Worm (Caenorhabditis elegans): ENCODE results near the gene clec-65.

clec-65 gene

ce11 chrII:12878697-12879096 lies 22.4 kb upstream of the clec-65 start (continued):
- no peak for TF ChIP-seq grh-1 (GFP tag; IDR thresholded peaks at IDR 0.05)
- no peak for TF ChIP-seq fos-1 (tag; optimal IDR thresholded peaks at IDR 0.05)
- peak; percentile 14 for TF ChIP-seq irx-1 (tag; optimal IDR thresholded peaks at IDR 0.05)
- peak; percentile 18 for TF ChIP-seq blmp-1 (tag; optimal IDR thresholded peaks at IDR 0.05)
- TF ChIP-seq mdl-1 (tag; optimal IDR thresholded peaks at IDR 0.05): peak in 1 of 2 experiments; percentile 81
- peak; percentile 3 for TF ChIP-seq F16B12.6 (tag; optimal IDR thresholded peaks at IDR 0.05)
- TF ChIP-seq lin-35 (GFP tag; optimal IDR thresholded peaks at IDR 0.05): peak in 1 of 2 experiments; percentile 48
- TF ChIP-seq mep-1 (tag; optimal IDR thresholded peaks at IDR 0.05): peak; percentile 3

- TF ChIP-seq elt-2 (tag; optimal IDR thresholded peaks at IDR 0.05) (peak; percentile 73), unc-86 (tag; optimal IDR thresholded peaks at IDR 0.05) (no peak), nhr-19 (GFP tag; conservative IDR thresholded peaks at IDR 0.05) (0 out of 2 replicates have a peak, but pooled peaks have one; percentile 8), blmp-1 (tag; optimal IDR thresholded peaks at IDR 0.05) (peak; percentile 20), egl-13 (tag; optimal IDR thresholded peaks at IDR 0.05) (no peak), nhr-76 (tag; optimal IDR thresholded peaks at IDR 0.05) (no peak), zip-4 (GFP tag; optimal IDR thresholded peaks at IDR 0.05) (no peak), alr-1 (tag; optimal IDR thresholded peaks at IDR 0.05; ENCODE audit: borderline replicate concordance) (no peak), elt-3 (tag; optimal IDR thresholded peaks at IDR 0.05) (peak in 1 of 6 experiments; percentile 70)
These were observed 21.4 kb upstream of the clec-65 start for ce11 chrII:12879758-12880157.

- TF ChIP-seq lin-15B (tag; optimal IDR thresholded peaks at IDR 0.05) (no peak), swsn-7 (tag; optimal IDR thresholded peaks at IDR 0.05) (no peak), alr-1 (tag; optimal IDR thresholded peaks at IDR 0.05; ENCODE audit: borderline replicate concordance) (no peak), nhr-28 (tag; optimal IDR thresholded peaks at IDR 0.05) (no peak), nhr-20 (tag; optimal IDR thresholded peaks at IDR 0.05) (no peak), ets-5 (GFP tag; IDR thresholded peaks at IDR 0.05) (no peak), unc-30 (tag; optimal IDR thresholded peaks at IDR 0.05) (no peak), lin-13 (GFP tag; optimal IDR thresholded peaks at IDR 0.05) (no peak), ceh-82 (tag; optimal IDR thresholded peaks at IDR 0.05) (no peak)
These were observed 20.7 kb upstream of the clec-65 start, which contains the start of gene F35C5.1 for ce11 chrII:12880406-12880805. Gene F35C5.1 (plus strand): TSS chrII:12880804.

- no peak for TF ChIP-seq tlp-1 (tag; optimal IDR thresholded peaks at IDR 0.05)
- no peak for TF ChIP-seq C04F5.9 (tag; optimal IDR thresholded peaks at IDR 0.05)
- no peak for TF ChIP-seq nhr-85 (tag)
- TF ChIP-seq egl-13 (tag; optimal IDR thresholded peaks at IDR 0.05): no peak
These were observed 16.2 kb upstream of the clec-65 start, which contains the start of gene sra-14 for ce11 chrII:12884972-12885371. Gene sra-14 (plus strand): TSS chrII:12885272.

- TF ChIP-seq sox-4 (tag; optimal IDR thresholded peaks at IDR 0.05): no peak
- TF ChIP-seq nhr-19 (GFP tag; conservative IDR thresholded peaks at IDR 0.05): no peak
- TF ChIP-seq dsc-1 (tag; optimal IDR thresholded peaks at IDR 0.05): no peak
- no peak for TF ChIP-seq ets-5 (GFP tag; IDR thresholded peaks at IDR 0.05)
These were observed 12.7 kb upstream of the clec-65 start, which contains the start of gene F35C5.3 for ce11 chrII:12888471-12888870. Gene F35C5.3 (plus strand): TSS chrII:12888771.

- TF ChIP-seq efl-3 (GFP tag; optimal IDR thresholded peaks at IDR 0.05) (no peak), C16A3.4 (tag; optimal IDR thresholded peaks at IDR 0.05) (no peak), efl-1 (optimal IDR thresholded peaks at IDR 0.05) (no peak), efl-1 (GFP tag; optimal IDR thresholded peaks at IDR 0.05 in 1 of 2) (no peak), skn-1 (tag; optimal IDR thresholded peaks at IDR 0.05) (no peak), elt-2 (tag; optimal IDR thresholded peaks at IDR 0.05) (peak; percentile 14)
These were observed 8.7 kb upstream of the clec-65 start for ce11 chrII:12892407-12892806.

All from whole organism, L1 larva.